Worm (Caenorhabditis elegans) whole organism, L4 larva: ENCODE results near the gene D1086.9.

Experiments
- T26A8.4 ChIP-seq: fragments of 200-800 bp; sonication (Bioruptor generic); IDR thresholded peaks from 2 replicates; pipeline ENCODE4 v1.3.6; 2022; ENCODE audit warnings: missing genetic modification characterization, missing compliant biosample characterization
- ZK546.5 ChIP-seq, 2 experiments: sonication (generic microtip); optimal IDR thresholded peaks; 2 replicates each; lab custom pipeline; 2017; ENCODE audit warnings: missing biosample characterization in 2 of 2, missing genetic modification characterization in 2 of 2
- dpl-1 ChIP-seq: fragments of 150-350 bp; optimal IDR thresholded peaks from 2 replicates; lab custom pipeline; 2014; ENCODE audit warnings: missing biosample characterization, missing genetic modification reagents, missing genetic modification characterization
- fos-1 ChIP-seq: fragments of 150-350 bp; optimal IDR thresholded peaks from 2 replicates; lab custom pipeline; 2014; ENCODE audit warnings: missing biosample characterization, missing genetic modification characterization
- gei-8 ChIP-seq: fragments of 200-800 bp; sonication (Bioruptor generic); optimal IDR thresholded peaks from 2 replicates; lab custom pipeline; 2018; ENCODE audit warnings: mild to moderate bottlenecking, missing genetic modification characterization, missing compliant biosample characterization
- hif-1 ChIP-seq, 2 experiments: sonication (generic microtip); optimal IDR thresholded peaks; 2 replicates each; lab custom pipeline; 2016 to 2017; ENCODE audit warnings: missing compliant biosample characterization in 2 of 2, missing genetic modification characterization in 2 of 2, missing genetic modification reagents in 2 of 2, missing genotype in 2 of 2, mild to moderate bottlenecking in 1 of 2
- mdl-1 ChIP-seq, 2 experiments: fragments of 150-350 bp in 1 of 2; sonication (generic microtip) in 1 of 2; optimal IDR thresholded peaks; 2 replicates each; lab custom pipeline; 2014 to 2017; ENCODE audit warnings: missing biosample characterization in 2 of 2, missing genetic modification characterization in 2 of 2
- nhr-41 ChIP-seq: fragments of 200-800 bp; sonication (Bioruptor generic); IDR thresholded peaks from 2 replicates; pipeline ENCODE4 v1.3.6; 2022; ENCODE audit warnings: missing genetic modification reagents, missing genetic modification characterization, missing compliant biosample characterization
- nhr-76 ChIP-seq: fragments of 150-350 bp; optimal IDR thresholded peaks from 2 replicates; lab custom pipeline; 2014; ENCODE audit warnings: missing biosample characterization, missing genetic modification characterization
- nhr-77 ChIP-seq: fragments of 150-350 bp; optimal IDR thresholded peaks from 2 replicates; lab custom pipeline; 2014; ENCODE audit warnings: missing biosample characterization, missing genetic modification characterization
- spr-1 ChIP-seq: sonication (generic microtip); optimal IDR thresholded peaks from 2 replicates; lab custom pipeline; 2016; ENCODE audit warnings: mild to moderate bottlenecking, missing genetic modification characterization, missing compliant biosample characterization
- tag-97 ChIP-seq: fragments of 200-800 bp; sonication (Bioruptor generic); IDR thresholded peaks from 2 replicates; pipeline ENCODE4 v1.3.6; 2022; ENCODE audit warnings: missing genetic modification characterization, missing compliant biosample characterization
- unc-130 ChIP-seq: sonication (generic microtip); optimal IDR thresholded peaks from 2 replicates; lab custom pipeline; 2016; ENCODE audit warnings: missing genetic modification reagents, missing genetic modification characterization, missing compliant biosample characterization
- unc-62 ChIP-seq, 3 experiments: fragments of 150-350 bp in 1 of 3; sonication (generic microtip); optimal IDR thresholded peaks in 2 of 3; peaks in 1 of 3; 1 replicate in 1 of 3; 2 replicates in 2 of 3; lab custom pipeline; 2014 to 2017; ENCODE audit warnings: missing biosample characterization in 3 of 3, missing genetic modification characterization in 3 of 3, missing genetic modification reagents in 3 of 3, missing genotype in 1 of 3

DNA sequence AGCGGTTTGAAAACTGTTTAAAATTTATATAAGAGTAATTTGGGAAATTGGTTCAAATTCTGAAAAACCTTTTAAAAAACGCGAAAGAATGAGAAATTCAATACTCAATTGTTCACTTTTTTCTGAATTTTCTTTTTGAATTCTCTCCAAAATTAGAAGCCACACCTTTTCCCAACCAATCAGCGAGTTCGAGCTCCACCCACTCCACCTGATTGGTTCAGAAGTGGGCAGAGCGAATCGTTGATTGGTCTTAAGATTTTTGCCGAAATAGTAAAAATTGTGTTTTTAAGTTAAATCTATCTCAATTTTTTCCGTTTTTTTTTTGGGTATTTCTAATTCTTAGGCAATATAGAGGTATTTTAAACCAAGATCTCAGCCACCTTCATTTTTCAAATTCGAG lies 40.1 kb upstream of the D1086.9 start:
- no peak for TF ChIP-seq unc-130 (GFP tag; lab: Kevin White, UChicago)
- TF ChIP-seq hif-1 (tag; optimal IDR thresholded peaks at IDR 0.05; lab: Kevin White, UChicago) = no peak
- TF ChIP-seq gei-8 (GFP tag; lab: Kevin White, UChicago) = no peak
- TF ChIP-seq nhr-77 (tag; lab: Kevin White, UChicago) = no peak
- TF ChIP-seq fos-1 = no peak
- TF ChIP-seq ZK546.5 (tag; optimal IDR thresholded peaks at IDR 0.05; lab: Kevin White, UChicago) = no peak
- TF ChIP-seq unc-62 (GFP tag; optimal IDR thresholded peaks at IDR 0.05 in 1 of 2; lab: Kevin White, UChicago) = no peak
- no peak for TF ChIP-seq unc-62 (tag; optimal IDR thresholded peaks at IDR 0.05; lab: Kevin White, UChicago)
- no peak for TF ChIP-seq nhr-76 (tag; lab: Kevin White, UChicago)
- no peak for TF ChIP-seq T26A8.4 (GFP tag; lab: Robert Waterston, UW)
- no peak for TF ChIP-seq tag-97 (GFP tag; lab: Robert Waterston, UW)
- no peak for TF ChIP-seq dpl-1 (GFP tag; lab: Kevin White, UChicago)
- TF ChIP-seq spr-1 (tag; lab: Kevin White, UChicago) = no peak
- TF ChIP-seq nhr-41 (GFP tag; lab: Robert Waterston, UW) = no peak
- no peak for TF ChIP-seq mdl-1 (tag; optimal IDR thresholded peaks at IDR 0.05; lab: Kevin White, UChicago)
